Worm (Caenorhabditis elegans): ENCODE measurements around the gene F41F3.8.

Gene F41F3.8

ce11 chrV:4640501-4641150 lies 8.0 kb upstream of the F41F3.8 start:
- TF ChIP-seq ama-1 (optimal IDR thresholded peaks at IDR 0.05) (no peak), sdz-12 (GFP tag; optimal IDR thresholded peaks at IDR 0.05) (no peak), pqm-1 (tag; optimal IDR thresholded peaks at IDR 0.05) (peak; percentile 49), egl-43 (GFP tag; IDR thresholded peaks at IDR 0.05) (no peak), lin-13 (GFP tag; optimal IDR thresholded peaks at IDR 0.05) (no peak), nhr-76 (tag; optimal IDR thresholded peaks at IDR 0.05) (no peak), lsy-2 (tag; optimal IDR thresholded peaks at IDR 0.05) (no peak), lin-1 (GFP tag; IDR thresholded peaks at IDR 0.05) (no peak), daf-19 (GFP tag; conservative IDR thresholded peaks at IDR 0.05) (no peak), lir-3 (tag; optimal IDR thresholded peaks at IDR 0.05) (no peak), hlh-30 (tag; optimal IDR thresholded peaks at IDR 0.05; ENCODE audit: insufficient read depth) (peak; percentile 58), ceh-62 (tag; optimal IDR thresholded peaks at IDR 0.05) (no peak), spr-3 (GFP tag; optimal IDR thresholded peaks at IDR 0.05) (no peak), F44E2.7 (GFP tag; IDR thresholded peaks at IDR 0.05) (no peak), unc-130 (GFP tag; optimal IDR thresholded peaks at IDR 0.05) (no peak), Y105C5A.15 (GFP tag; IDR thresholded peaks at IDR 0.05) (no peak), F26F4.8 (GFP tag; conservative IDR thresholded peaks at IDR 0.05) (no peak), ces-1 (GFP tag; optimal IDR thresholded peaks at IDR 0.05) (no peak), duxl-1 (tag; optimal IDR thresholded peaks at IDR 0.05; ENCODE audit: poor library complexity) (no peak), snpc-4 (tag; optimal IDR thresholded peaks at IDR 0.05) (no peak), zag-1 (tag; optimal IDR thresholded peaks at IDR 0.05) (no peak), jun-1 (tag; optimal IDR thresholded peaks at IDR 0.05) (no peak), attf-4 (tag; optimal IDR thresholded peaks at IDR 0.05) (no peak), R02D3.7 (tag; optimal IDR thresholded peaks at IDR 0.05) (no peak), nhr-77 (tag; optimal IDR thresholded peaks at IDR 0.05) (no peak), Y48G9A.11 (GFP tag; IDR thresholded peaks at IDR 0.05) (no peak), F49E8.2 (tag; optimal IDR thresholded peaks at IDR 0.05; ENCODE audit: borderline replicate concordance) (no peak), nhr-48 (tag; optimal IDR thresholded peaks at IDR 0.05) (no peak), nhr-111 (GFP tag; optimal IDR thresholded peaks at IDR 0.05) (no peak), ZK546.5 (tag; optimal IDR thresholded peaks at IDR 0.05) (no peak), nhr-10 (tag; optimal IDR thresholded peaks at IDR 0.05) (no peak), hmg-1.1 (GFP tag; IDR thresholded peaks at IDR 0.05) (no peak), dve-1 (tag; optimal IDR thresholded peaks at IDR 0.05; ENCODE audit: insufficient read depth) (peak; percentile 64), hlh-11 (tag; optimal IDR thresholded peaks at IDR 0.05) (peak; percentile 14), lin-29 (GFP tag; IDR thresholded peaks at IDR 0.05) (no peak), lin-38 (GFP tag; IDR thresholded peaks at IDR 0.05) (no peak), mxl-3 (GFP tag; optimal IDR thresholded peaks at IDR 0.05) (no peak), mxl-2 (GFP tag; conservative IDR thresholded peaks at IDR 0.05) (no peak), aha-1 (tag) (no peak), nhr-42 (GFP tag; IDR thresholded peaks at IDR 0.05) (no peak), mdl-1 (tag; optimal IDR thresholded peaks at IDR 0.05) (no peak), ztf-11 (tag; optimal IDR thresholded peaks at IDR 0.05) (no peak), madf-9 (GFP tag; conservative IDR thresholded peaks at IDR 0.05) (no peak), nhr-25 (tag; optimal IDR thresholded peaks at IDR 0.05; ENCODE audit: borderline replicate concordance, insufficient read depth) (no peak), php-3 (GFP tag; IDR thresholded peaks at IDR 0.05) (no peak), daf-8 (GFP tag; IDR thresholded peaks at IDR 0.05) (no peak), F10B5.3 (tag; optimal IDR thresholded peaks at IDR 0.05) (no peak), unc-39 (tag; optimal IDR thresholded peaks at IDR 0.05) (no peak), spr-1 (tag; optimal IDR thresholded peaks at IDR 0.05) (no peak), fos-1 (tag; optimal IDR thresholded peaks at IDR 0.05) (no peak), ZK337.2 (GFP tag; IDR thresholded peaks at IDR 0.05) (no peak), vab-7 (GFP tag; IDR thresholded peaks at IDR 0.05) (no peak)

Data from whole organism, L4 larva.